Worm (Caenorhabditis elegans): ENCODE results near the gene nhr-145.

nhr-145 gene

ce11 chrV:19053281-19053680, 34.2 kb upstream of the nhr-145 start (continued):
- no peak for TF ChIP-seq egl-43 (GFP tag; IDR thresholded peaks at IDR 0.05)
- TF ChIP-seq nhr-76 (tag; optimal IDR thresholded peaks at IDR 0.05), result no peak
- TF ChIP-seq mes-2 (tag; optimal IDR thresholded peaks at IDR 0.05; ENCODE audit: poor library complexity, severe bottlenecking), result no peak
- no peak for TF ChIP-seq nhr-237 (tag; optimal IDR thresholded peaks at IDR 0.05)
- TF ChIP-seq lin-1 (GFP tag; IDR thresholded peaks at IDR 0.05), result 0 out of 2 replicates have a peak, but pooled peaks have one; percentile 22
- TF ChIP-seq snpc-4 (tag; optimal IDR thresholded peaks at IDR 0.05), result no peak
- no peak for TF ChIP-seq ztf-7 (tag; optimal IDR thresholded peaks at IDR 0.05)
- TF ChIP-seq ctbp-1 (GFP tag; IDR thresholded peaks at IDR 0.05), result no peak
- TF ChIP-seq aha-1 (tag), result peak; percentile 6
- no peak for TF ChIP-seq spr-1 (tag; optimal IDR thresholded peaks at IDR 0.05)
- no peak for TF ChIP-seq zip-11 (GFP tag; IDR thresholded peaks at IDR 0.05)
- peak; percentile 55 for TF ChIP-seq hlh-30 (tag; optimal IDR thresholded peaks at IDR 0.05; ENCODE audit: insufficient read depth)
- TF ChIP-seq nhr-42 (GFP tag; IDR thresholded peaks at IDR 0.05), result no peak
- peak; percentile 7 for TF ChIP-seq nhr-10 (tag; optimal IDR thresholded peaks at IDR 0.05)
- peak; percentile 24 for TF ChIP-seq nhr-48 (tag; optimal IDR thresholded peaks at IDR 0.05)
- no peak for TF ChIP-seq lim-7 (GFP tag; IDR thresholded peaks at IDR 0.05)
- no peak for TF ChIP-seq Y105C5A.15 (GFP tag; IDR thresholded peaks at IDR 0.05)
- TF ChIP-seq fos-1 (tag; optimal IDR thresholded peaks at IDR 0.05), result no peak
- TF ChIP-seq F10B5.3 (tag; optimal IDR thresholded peaks at IDR 0.05), result no peak
- no peak for TF ChIP-seq hmg-1.1 (GFP tag; IDR thresholded peaks at IDR 0.05)
- TF ChIP-seq tag-97 (GFP tag; IDR thresholded peaks at IDR 0.05), result no peak
- TF ChIP-seq daf-19 (GFP tag; conservative IDR thresholded peaks at IDR 0.05), result no peak
- no peak for TF ChIP-seq daf-16 (GFP tag; optimal IDR thresholded peaks at IDR 0.05)
- peak; percentile 93 for TF ChIP-seq daf-16 (tag; optimal IDR thresholded peaks at IDR 0.05)
- TF ChIP-seq nhr-102 (tag; optimal IDR thresholded peaks at IDR 0.05), result peak; percentile 34
- peak; percentile 34 for TF ChIP-seq mep-1 (tag; optimal IDR thresholded peaks at IDR 0.05)
- TF ChIP-seq unc-39 (tag; optimal IDR thresholded peaks at IDR 0.05), result no peak
- TF ChIP-seq spr-3 (GFP tag; optimal IDR thresholded peaks at IDR 0.05), result no peak
- no peak for TF ChIP-seq ZK546.5 (tag; optimal IDR thresholded peaks at IDR 0.05)
- TF ChIP-seq php-3 (GFP tag; IDR thresholded peaks at IDR 0.05), result peak; percentile 72
- no peak for TF ChIP-seq nhr-11 (tag; optimal IDR thresholded peaks at IDR 0.05)
- no peak for TF ChIP-seq T20F7.1 (GFP tag; optimal IDR thresholded peaks at IDR 0.05)
- no peak for TF ChIP-seq lin-38 (GFP tag; IDR thresholded peaks at IDR 0.05)
- TF ChIP-seq snpc-1.2 (GFP tag; IDR thresholded peaks at IDR 0.05), result no peak
- no peak for TF ChIP-seq mxl-3 (GFP tag; optimal IDR thresholded peaks at IDR 0.05)
- TF ChIP-seq zfp-2 (tag; optimal IDR thresholded peaks at IDR 0.05), result no peak
- TF ChIP-seq F26F4.8 (GFP tag; conservative IDR thresholded peaks at IDR 0.05), result no peak
- TF ChIP-seq duxl-1 (tag; optimal IDR thresholded peaks at IDR 0.05; ENCODE audit: poor library complexity), result no peak
- TF ChIP-seq attf-4 (tag; optimal IDR thresholded peaks at IDR 0.05), result no peak
- TF ChIP-seq F37D6.2 (tag; optimal IDR thresholded peaks at IDR 0.05), result no peak
- no peak for TF ChIP-seq ceh-20 (GFP tag; IDR thresholded peaks at IDR 0.05)
- TF ChIP-seq F49E8.2 (tag; optimal IDR thresholded peaks at IDR 0.05; ENCODE audit: borderline replicate concordance), result no peak

DNA sequence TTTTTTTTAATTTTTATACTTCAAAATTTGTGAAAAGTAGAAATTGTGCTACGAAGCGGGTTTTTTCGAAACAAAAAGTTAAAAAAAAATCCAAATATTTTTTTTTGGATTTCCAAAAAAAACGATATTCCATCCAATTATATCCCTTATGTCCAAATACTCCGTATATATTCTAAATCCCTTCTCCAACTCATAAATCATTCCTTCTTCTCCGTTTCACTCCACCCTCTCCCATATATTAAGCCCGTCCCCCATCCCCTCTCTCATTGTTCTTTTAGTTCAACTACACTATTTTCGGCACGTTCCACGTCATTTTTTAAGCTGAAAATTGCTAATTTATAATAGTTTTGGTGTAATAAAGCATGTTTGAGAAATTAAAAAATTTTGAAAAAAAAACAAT, 29.9 kb upstream of the nhr-145 start:
- TF ChIP-seq attf-4 (tag; optimal IDR thresholded peaks at IDR 0.05) (no peak), ceh-20 (GFP tag; IDR thresholded peaks at IDR 0.05) (0 out of 2 replicates have a peak, but pooled peaks have one; percentile 31)

DNA sequence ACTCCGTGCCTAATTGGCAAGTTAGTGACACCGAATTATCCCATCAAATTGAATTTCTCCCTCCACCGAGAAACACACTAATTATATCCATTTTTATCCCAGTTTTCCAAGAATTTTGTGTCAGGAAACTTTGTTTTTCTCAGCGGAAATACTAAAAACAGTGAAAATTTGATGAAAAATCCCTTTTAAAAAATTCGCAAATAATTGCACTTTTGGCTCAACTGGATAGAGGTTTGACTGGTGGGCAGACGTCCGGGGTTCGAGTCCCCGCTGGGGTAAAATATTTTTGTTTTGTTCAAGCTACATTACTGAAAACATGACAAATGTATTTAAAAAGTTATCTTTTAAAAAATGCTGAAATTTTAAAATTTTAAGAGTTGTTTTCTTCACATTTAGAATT, 29.4 kb upstream of the nhr-145 start:
- no peak for TF ChIP-seq snpc-1.2 (GFP tag; IDR thresholded peaks at IDR 0.05)
- TF ChIP-seq aha-1 (tag), result peak; percentile 14

Measured in whole organism, L4 larva.